Worm (Caenorhabditis elegans): ENCODE data around the gene spp-9.
A peak's percentile ranks its signal among the peaks of the same experiment; 100 is the strongest.

spp-9 gene

DNA sequence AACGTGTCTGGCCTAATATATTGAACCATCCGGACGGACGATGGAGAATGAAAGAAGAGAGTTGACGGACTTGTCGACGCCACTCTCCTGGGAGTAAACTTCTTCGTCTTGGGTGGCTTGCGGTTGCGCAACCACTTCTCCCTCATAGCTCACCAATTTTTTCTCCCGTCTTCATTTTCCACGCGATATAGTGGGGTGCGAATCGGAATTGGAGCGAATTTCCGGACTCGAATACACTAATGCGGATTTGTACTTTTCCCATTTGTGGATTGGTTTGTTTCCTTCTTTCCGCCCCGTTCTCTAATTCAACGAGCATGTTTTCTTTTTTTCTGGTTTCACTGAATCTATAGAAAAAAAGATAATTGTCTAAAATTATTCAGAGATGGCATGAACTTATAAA lies 11.8 kb upstream of the spp-9 start:
- no peak for TF ChIP-seq nhr-90 (tag; optimal IDR thresholded peaks at IDR 0.05; ENCODE audit: poor library complexity)
- TF ChIP-seq lin-14 (GFP tag; optimal IDR thresholded peaks at IDR 0.05), result peak; percentile 88

DNA sequence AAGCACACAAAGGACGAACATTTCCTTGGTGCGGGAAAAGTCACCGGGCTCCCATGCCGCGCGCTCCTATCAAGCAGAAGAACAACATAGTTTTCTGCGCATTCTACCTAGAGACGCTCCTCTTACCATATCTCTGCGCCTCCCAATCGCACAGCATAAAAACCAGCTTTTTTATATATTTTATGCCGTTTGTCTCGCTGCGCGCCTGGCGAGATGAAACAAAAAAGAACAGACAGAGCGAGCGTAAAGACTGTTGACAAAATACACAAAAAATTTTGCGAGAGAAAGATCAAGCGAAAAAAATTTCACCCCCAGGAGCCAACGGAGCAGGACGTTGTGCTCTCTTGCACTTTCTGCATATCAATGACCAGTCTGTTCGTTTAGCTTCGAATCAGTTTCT lies 9.8 kb upstream of the spp-9 start:
- peak; percentile 82 for TF ChIP-seq lin-14 (GFP tag; optimal IDR thresholded peaks at IDR 0.05)
- no peak for TF ChIP-seq ces-1 (GFP tag; optimal IDR thresholded peaks at IDR 0.05)
- TF ChIP-seq grh-1 (GFP tag; IDR thresholded peaks at IDR 0.05), result 0 out of 2 replicates have a peak, but pooled peaks have one; percentile 7

DNA sequence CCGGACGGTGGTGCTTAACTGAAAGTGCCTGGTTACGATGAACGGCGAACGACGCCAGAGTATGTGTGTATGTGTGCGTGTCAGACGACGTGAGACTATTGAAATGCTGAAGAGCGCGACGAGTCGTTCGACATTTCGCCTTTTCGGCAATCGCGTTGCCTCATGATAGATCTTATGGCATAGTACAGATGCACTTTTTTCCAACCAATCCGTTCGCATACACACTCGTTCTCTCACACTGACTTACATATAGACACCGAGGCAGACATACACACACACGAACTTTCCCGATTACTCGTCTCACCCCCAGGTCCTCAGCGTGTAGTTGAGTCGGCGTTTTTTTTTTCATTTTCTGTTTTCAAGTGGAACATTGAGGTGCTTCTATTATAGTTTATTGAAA lies 8.8 kb upstream of the spp-9 start:
- TF ChIP-seq nhr-85 (tag), result no peak
- no peak for TF ChIP-seq ces-1 (GFP tag; optimal IDR thresholded peaks at IDR 0.05)
- no peak for TF ChIP-seq isw-1 (GFP tag; IDR thresholded peaks at IDR 0.05)
- no peak for TF ChIP-seq zag-1 (tag; optimal IDR thresholded peaks at IDR 0.05)
- no peak for TF ChIP-seq nhr-28 (tag; optimal IDR thresholded peaks at IDR 0.05)
- TF ChIP-seq C16A3.4 (tag; optimal IDR thresholded peaks at IDR 0.05), result no peak
- TF ChIP-seq nhr-76 (tag; optimal IDR thresholded peaks at IDR 0.05), result no peak
- no peak for TF ChIP-seq ets-5 (GFP tag; IDR thresholded peaks at IDR 0.05)
- TF ChIP-seq tlp-1 (tag; optimal IDR thresholded peaks at IDR 0.05), result no peak
- TF ChIP-seq ceh-8 (GFP tag; optimal IDR thresholded peaks at IDR 0.05), result no peak
- peak in 1 of 2 experiments; percentile 6 for TF ChIP-seq mdl-1 (tag; optimal IDR thresholded peaks at IDR 0.05)
- TF ChIP-seq xbp-1 (tag; optimal IDR thresholded peaks at IDR 0.05), result no peak
- TF ChIP-seq rnt-1 (tag; optimal IDR thresholded peaks at IDR 0.05), result no peak
- no peak for TF ChIP-seq vab-15 (tag; optimal IDR thresholded peaks at IDR 0.05)
- peak; percentile 48 for TF ChIP-seq lin-14 (GFP tag; optimal IDR thresholded peaks at IDR 0.05)
- TF ChIP-seq swsn-7 (tag; optimal IDR thresholded peaks at IDR 0.05), result no peak
- no peak for TF ChIP-seq nhr-19 (GFP tag; conservative IDR thresholded peaks at IDR 0.05)
- TF ChIP-seq ceh-88 (GFP tag; IDR thresholded peaks at IDR 0.05), result no peak
- no peak for TF ChIP-seq dpl-1 (GFP tag; optimal IDR thresholded peaks at IDR 0.05)
- peak; percentile 2 for TF ChIP-seq mep-1 (tag; optimal IDR thresholded peaks at IDR 0.05)
- no peak for TF ChIP-seq nhr-84 (tag; optimal IDR thresholded peaks at IDR 0.05)
- no peak for TF ChIP-seq egl-13 (tag; optimal IDR thresholded peaks at IDR 0.05)
- no peak for TF ChIP-seq lin-13 (GFP tag; optimal IDR thresholded peaks at IDR 0.05)
- no peak for TF ChIP-seq C04F5.9 (tag; optimal IDR thresholded peaks at IDR 0.05)

DNA sequence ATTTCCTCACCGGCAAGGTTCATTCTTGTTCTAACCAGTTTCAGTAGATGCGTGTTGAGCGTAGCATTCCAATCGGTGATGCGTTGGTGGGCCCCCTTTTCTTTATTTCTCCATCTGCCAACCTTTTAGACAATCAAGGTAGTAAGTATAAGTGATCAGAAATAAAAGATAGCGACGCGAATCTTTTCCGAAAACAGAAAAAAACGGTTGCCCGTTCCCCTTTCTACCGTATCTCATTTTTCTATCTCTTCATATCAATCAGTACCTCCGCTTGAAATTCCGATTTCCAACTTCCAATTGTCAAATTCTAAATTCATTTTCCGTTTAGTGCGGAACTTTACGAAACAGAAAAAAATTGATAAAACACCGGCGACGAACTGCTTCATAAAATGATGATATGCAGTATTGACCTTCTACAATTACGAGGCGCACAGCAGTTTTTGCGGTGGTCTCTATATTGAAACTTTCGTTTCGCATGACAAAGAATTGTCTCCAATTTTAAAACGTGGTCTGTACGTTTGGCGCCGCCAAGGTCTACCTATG lies 8.2 kb upstream of the spp-9 start:
- no peak for TF ChIP-seq tlp-1 (tag; optimal IDR thresholded peaks at IDR 0.05)
- no peak for TF ChIP-seq ztf-11 (tag; optimal IDR thresholded peaks at IDR 0.05)
- no peak for TF ChIP-seq hpl-2 (GFP tag; optimal IDR thresholded peaks at IDR 0.05)
- peak; percentile 44 for TF ChIP-seq blmp-1 (tag; optimal IDR thresholded peaks at IDR 0.05)
- peak; percentile 90 for TF ChIP-seq lin-14 (GFP tag; optimal IDR thresholded peaks at IDR 0.05)
- no peak for TF ChIP-seq pqm-1 (tag; optimal IDR thresholded peaks at IDR 0.05)
- TF ChIP-seq egl-27 (tag; optimal IDR thresholded peaks at IDR 0.05), result no peak
- no peak for TF ChIP-seq mef-2 (tag; optimal IDR thresholded peaks at IDR 0.05)
- no peak for TF ChIP-seq tbx-2 (tag; optimal IDR thresholded peaks at IDR 0.05)
- no peak for TF ChIP-seq dsc-1 (tag; optimal IDR thresholded peaks at IDR 0.05)
- no peak for TF ChIP-seq elt-2 (tag; optimal IDR thresholded peaks at IDR 0.05)
- TF ChIP-seq fkh-4 (tag; optimal IDR thresholded peaks at IDR 0.05; ENCODE audit: borderline replicate concordance), result no peak
- no peak for TF ChIP-seq ceh-90 (tag; optimal IDR thresholded peaks at IDR 0.05)
- no peak for TF ChIP-seq snpc-4 (tag; optimal IDR thresholded peaks at IDR 0.05)
- TF ChIP-seq nhr-12 (tag; optimal IDR thresholded peaks at IDR 0.05), result no peak
- no peak for TF ChIP-seq lsy-2 (tag; optimal IDR thresholded peaks at IDR 0.05)
- TF ChIP-seq jun-1 (tag; optimal IDR thresholded peaks at IDR 0.05), result no peak
- TF ChIP-seq nhr-19 (GFP tag; conservative IDR thresholded peaks at IDR 0.05), result no peak
- TF ChIP-seq aha-1 (tag; optimal IDR thresholded peaks at IDR 0.05), result no peak
- TF ChIP-seq nhr-237 (tag; optimal IDR thresholded peaks at IDR 0.05), result no peak
- no peak for TF ChIP-seq fkh-8 (tag; optimal IDR thresholded peaks at IDR 0.05)
- TF ChIP-seq C16A3.4 (tag; optimal IDR thresholded peaks at IDR 0.05), result no peak
- TF ChIP-seq nhr-11 (tag; optimal IDR thresholded peaks at IDR 0.05), result no peak
- no peak for TF ChIP-seq zag-1 (tag; optimal IDR thresholded peaks at IDR 0.05)
- TF ChIP-seq ceh-63 (GFP tag; optimal IDR thresholded peaks at IDR 0.05), result no peak
- TF ChIP-seq nhr-90 (tag; optimal IDR thresholded peaks at IDR 0.05; ENCODE audit: poor library complexity), result no peak
- no peak for TF ChIP-seq nhr-84 (tag; optimal IDR thresholded peaks at IDR 0.05)
- no peak for TF ChIP-seq dpl-1 (GFP tag; optimal IDR thresholded peaks at IDR 0.05)
- no peak for TF ChIP-seq F16B12.6 (tag; optimal IDR thresholded peaks at IDR 0.05)
- no peak for TF ChIP-seq grh-1 (GFP tag; IDR thresholded peaks at IDR 0.05)
- no peak for TF ChIP-seq isw-1 (GFP tag; IDR thresholded peaks at IDR 0.05)
